Worm (Caenorhabditis elegans): Measurements from ENCODE around the gene C25F9.15.

- TF ChIP-seq zag-1 (tag; optimal IDR thresholded peaks at IDR 0.05) (no peak), pha-4 (tag; optimal IDR thresholded peaks at IDR 0.05) (no peak), ama-1 (optimal IDR thresholded peaks at IDR 0.05) (no peak), ceh-82 (tag; optimal IDR thresholded peaks at IDR 0.05) (no peak), nhr-25 (tag; optimal IDR thresholded peaks at IDR 0.05) (no peak), pqm-1 (tag; optimal IDR thresholded peaks at IDR 0.05) (no peak), fkh-10 (GFP tag; optimal IDR thresholded peaks at IDR 0.05) (no peak)
These were observed 17.3 kb upstream of the C25F9.15 start, which contains the start of gene srw-86 for ce11 chrV:19400619-19401018.
